Fruit fly (Drosophila melanogaster) whole organism, embryonic: ENCODE results near the gene dachs.

Source experiments
- ATbp ChIP-seq: fragments of 200-800 bp; sonication (Bioruptor generic); optimal IDR thresholded peaks from 2 replicates; lab custom pipeline; 2017; ENCODE audit warnings: missing biosample characterization, mild to moderate bottlenecking, missing genetic modification characterization, missing genetic modification reagents
- Asciz ChIP-seq: fragments of 200-800 bp; sonication (Bioruptor generic); optimal IDR thresholded peaks from 2 replicates; lab custom pipeline; 2017; ENCODE audit warnings: missing biosample characterization, mild to moderate bottlenecking, missing genetic modification characterization, missing genetic modification reagents
- BEAF-32 ChIP-seq: fragments of 200-800 bp; sonication (Bioruptor generic); optimal IDR thresholded peaks from 3 replicates; lab custom pipeline; 2017; ENCODE audit warnings: missing biosample characterization, missing genetic modification characterization, mild to moderate bottlenecking, moderate library complexity, missing genetic modification reagents
- CG12744 ChIP-seq: fragments of 200-800 bp; sonication (Bioruptor generic); optimal IDR thresholded peaks from 2 replicates; lab custom pipeline; 2016; ENCODE audit warnings: missing biosample characterization, missing genetic modification characterization
- CG14050 ChIP-seq: fragments of 200-800 bp; sonication (Bioruptor generic); IDR thresholded peaks from 3 replicates; pipeline ENCODE4 v1.3.6; 2022; ENCODE audit warnings: missing biosample characterization, missing genetic modification characterization
- CG14441 ChIP-seq: fragments of 200-800 bp; sonication (Bioruptor generic); IDR thresholded peaks from 2 replicates; pipeline ENCODE4 v1.3.6; 2022; ENCODE audit warnings: missing biosample characterization, missing genetic modification characterization
- CG14860 ChIP-seq: fragments of 200-800 bp; sonication (Bioruptor generic); IDR thresholded peaks from 3 replicates; pipeline ENCODE4 v1.3.6; 2022; ENCODE audit warnings: missing biosample characterization, missing genetic modification characterization; ENCODE audit not compliant: partially characterized antibody
- CG14965 ChIP-seq: fragments of 200-800 bp; sonication (Bioruptor generic); optimal IDR thresholded peaks from 2 replicates; lab custom pipeline; 2016; ENCODE audit warnings: missing biosample characterization, missing genetic modification characterization, borderline replicate concordance
- CG15514 ChIP-seq: fragments of 200-800 bp; sonication (Bioruptor generic); optimal IDR thresholded peaks from 3 replicates; lab custom pipeline; 2017; ENCODE audit warnings: missing biosample characterization, missing genetic modification characterization, mild to moderate bottlenecking, moderate library complexity, missing genetic modification reagents
- CG17912 ChIP-seq: fragments of 200-800 bp; sonication (Bioruptor generic); optimal IDR thresholded peaks from 2 replicates; lab custom pipeline; 2018; ENCODE audit warnings: missing biosample characterization, mild to moderate bottlenecking, missing genetic modification characterization
- CG18262 ChIP-seq: fragments of 200-800 bp; optimal IDR thresholded peaks from 3 replicates; lab custom pipeline; 2019; ENCODE audit warnings: missing biosample characterization, mild to moderate bottlenecking, missing genetic modification characterization, moderate library complexity
- CG18764 ChIP-seq: fragments of 200-800 bp; sonication (Bioruptor generic); optimal IDR thresholded peaks from 3 replicates; lab custom pipeline; 2016; ENCODE audit warnings: missing biosample characterization, missing genetic modification characterization
- CG2120 ChIP-seq: fragments of 200-800 bp; sonication (Bioruptor generic); optimal IDR thresholded peaks from 3 replicates; lab custom pipeline; 2016; ENCODE audit warnings: missing biosample characterization, missing genetic modification characterization
- CG31365 ChIP-seq: fragments of 200-800 bp; sonication (Bioruptor generic); optimal IDR thresholded peaks from 2 replicates; lab custom pipeline; 2018; ENCODE audit warnings: missing biosample characterization, mild to moderate bottlenecking, missing genetic modification characterization
- CG31388 ChIP-seq: fragments of 200-800 bp; sonication (Bioruptor generic); optimal IDR thresholded peaks from 2 replicates; lab custom pipeline; 2016; ENCODE audit warnings: missing biosample characterization, missing genetic modification characterization
- CG31441 ChIP-seq: fragments of 200-800 bp; sonication (Bioruptor generic); IDR thresholded peaks from 2 replicates; pipeline ENCODE4 v1.3.6; 2022; ENCODE audit warnings: missing biosample characterization, missing genetic modification characterization
- CG3163 ChIP-seq: fragments of 200-800 bp; sonication (Bioruptor generic); optimal IDR thresholded peaks from 3 replicates; lab custom pipeline; 2016; ENCODE audit warnings: missing biosample characterization, missing genetic modification characterization
- CG33557 ChIP-seq: fragments of 200-800 bp; sonication (Bioruptor generic); optimal IDR thresholded peaks from 2 replicates; lab custom pipeline; 2019; ENCODE audit warnings: missing biosample characterization, mild to moderate bottlenecking, missing genetic modification characterization, moderate library complexity
- CG3407 ChIP-seq: fragments of 200-800 bp; sonication (Bioruptor generic); optimal IDR thresholded peaks from 2 replicates; lab custom pipeline; 2018; ENCODE audit warnings: missing biosample characterization, mild to moderate bottlenecking, missing genetic modification characterization
- CG3847 ChIP-seq: fragments of 200-800 bp; sonication (Bioruptor generic); IDR thresholded peaks from 2 replicates; pipeline ENCODE4 v1.3.6; 2022; ENCODE audit warnings: missing biosample characterization, missing genetic modification characterization
- CG4360 ChIP-seq: fragments of 200-800 bp; sonication (Bioruptor generic); IDR thresholded peaks from 2 replicates; pipeline ENCODE4 v1.3.6; 2022; ENCODE audit warnings: missing biosample characterization, missing genetic modification characterization
- CG7786 ChIP-seq: fragments of 200-800 bp; sonication (Bioruptor generic); optimal IDR thresholded peaks from 2 replicates; lab custom pipeline; 2016; ENCODE audit warnings: missing biosample characterization, missing genetic modification characterization
- Chrac-16 ChIP-seq: fragments of 200-800 bp; sonication (Bioruptor generic); optimal IDR thresholded peaks from 3 replicates; lab custom pipeline; 2016; ENCODE audit warnings: missing biosample characterization, missing genetic modification characterization
- CrebB ChIP-seq: fragments of 200-800 bp; sonication (Bioruptor generic); optimal IDR thresholded peaks from 3 replicates; lab custom pipeline; 2018; ENCODE audit warnings: missing biosample characterization, mild to moderate bottlenecking, missing genetic modification characterization
- D19A ChIP-seq: fragments of 200-800 bp; optimal IDR thresholded peaks from 3 replicates; lab custom pipeline; 2019; ENCODE audit warnings: missing biosample characterization, mild to moderate bottlenecking, missing genetic modification characterization, moderate library complexity
- HHEX ChIP-seq: fragments of 200-800 bp; sonication (Bioruptor generic); optimal IDR thresholded peaks from 3 replicates; lab custom pipeline; 2017; ENCODE audit warnings: missing biosample characterization, mild to moderate bottlenecking, missing genetic modification characterization, missing genetic modification reagents
- Hr51 ChIP-seq, 2 experiments: fragments of 200-800 bp; sonication (Bioruptor generic); optimal IDR thresholded peaks; 2 replicates in 1 of 2; 3 replicates in 1 of 2; lab custom pipeline; 2016 to 2018; ENCODE audit warnings: missing biosample characterization in 2 of 2, missing genetic modification characterization in 2 of 2, mild to moderate bottlenecking in 1 of 2, moderate library complexity in 1 of 2
- Jarid2 ChIP-seq: fragments of 200-800 bp; sonication (Bioruptor generic); optimal IDR thresholded peaks from 3 replicates; lab custom pipeline; 2017; ENCODE audit warnings: mild to moderate bottlenecking, missing biosample characterization, missing genetic modification reagents, missing genetic modification characterization
- MESR4 ChIP-seq: fragments of 200-800 bp; sonication (Bioruptor generic); optimal IDR thresholded peaks from 2 replicates; lab custom pipeline; 2018; ENCODE audit warnings: missing biosample characterization, mild to moderate bottlenecking, missing genetic modification characterization, moderate library complexity
- NFAT ChIP-seq: fragments of 200-800 bp; sonication (Bioruptor generic); IDR thresholded peaks from 2 replicates; pipeline ENCODE4 v1.3.6; 2022; ENCODE audit warnings: missing biosample characterization, missing genetic modification characterization
- Sox100B ChIP-seq: fragments of 200-800 bp; sonication (Bioruptor generic); optimal IDR thresholded peaks from 3 replicates; lab custom pipeline; 2018; ENCODE audit warnings: missing biosample characterization, mild to moderate bottlenecking, missing genetic modification characterization
- Vsx1 ChIP-seq: fragments of 200-800 bp; sonication (Bioruptor generic); optimal IDR thresholded peaks from 2 replicates; lab custom pipeline; 2017; ENCODE audit warnings: missing biosample characterization, mild to moderate bottlenecking, missing genetic modification characterization, missing genetic modification reagents
- aop ChIP-seq: fragments of 200-800 bp; sonication (Bioruptor generic); IDR thresholded peaks from 2 replicates; pipeline ENCODE4 v1.3.6; 2022; ENCODE audit warnings: missing biosample characterization, missing genetic modification characterization
- ap ChIP-seq: fragments of 200-800 bp; sonication (Bioruptor generic); IDR thresholded peaks from 2 replicates; pipeline ENCODE4 v1.3.6; 2022; ENCODE audit warnings: missing biosample characterization, missing genetic modification characterization
- ash1 ChIP-seq: fragments of 200-800 bp; sonication (Bioruptor generic); optimal IDR thresholded peaks from 2 replicates; lab custom pipeline; 2018; ENCODE audit warnings: missing biosample characterization, mild to moderate bottlenecking, missing genetic modification characterization
- caup ChIP-seq: fragments of 200-800 bp; sonication (Bioruptor generic); optimal IDR thresholded peaks from 3 replicates; lab custom pipeline; 2017; ENCODE audit warnings: missing biosample characterization, mild to moderate bottlenecking, missing genetic modification characterization, moderate library complexity; ENCODE audit not compliant: severe bottlenecking
- cg ChIP-seq: fragments of 200-800 bp; sonication (Bioruptor generic); optimal IDR thresholded peaks from 3 replicates; lab custom pipeline; 2019; ENCODE audit warnings: missing biosample characterization, mild to moderate bottlenecking, missing genetic modification characterization, moderate library complexity
- chinmo ChIP-seq: fragments of 200-800 bp; sonication (Bioruptor generic); IDR thresholded peaks from 4 replicates; pipeline ENCODE4 v1.3.6; 2022; ENCODE audit warnings: missing biosample characterization, missing genetic modification characterization; ENCODE audit not compliant: partially characterized antibody
- cwo ChIP-seq: fragments of 200-800 bp; sonication (Bioruptor generic); optimal IDR thresholded peaks from 3 replicates; lab custom pipeline; 2017; ENCODE audit warnings: missing biosample characterization, missing genetic modification characterization, mild to moderate bottlenecking, moderate library complexity, missing genetic modification reagents
- disco-r ChIP-seq: fragments of 200-800 bp; sonication (Bioruptor generic); optimal IDR thresholded peaks from 2 replicates; lab custom pipeline; 2016; ENCODE audit warnings: missing biosample characterization, missing genetic modification characterization
- kah ChIP-seq: fragments of 200-800 bp; sonication (Bioruptor generic); optimal IDR thresholded peaks from 2 replicates; lab custom pipeline; 2018; ENCODE audit warnings: missing biosample characterization, mild to moderate bottlenecking, missing genetic modification characterization
- lbe ChIP-seq: fragments of 200-800 bp; sonication (Bioruptor generic); optimal IDR thresholded peaks from 2 replicates; lab custom pipeline; 2016; ENCODE audit warnings: missing biosample characterization, mild to moderate bottlenecking, missing genetic modification characterization
- lilli ChIP-seq: fragments of 200-800 bp; sonication (Bioruptor generic); optimal IDR thresholded peaks from 3 replicates; lab custom pipeline; 2016; ENCODE audit warnings: missing biosample characterization, missing genetic modification characterization
- pnt ChIP-seq: fragments of 200-800 bp; sonication (Bioruptor generic); optimal IDR thresholded peaks from 3 replicates; lab custom pipeline; 2016; ENCODE audit warnings: missing biosample characterization, missing genetic modification characterization
- psq ChIP-seq: fragments of 200-800 bp; sonication (Bioruptor generic); optimal IDR thresholded peaks from 2 replicates; lab custom pipeline; 2017; ENCODE audit warnings: missing biosample characterization, missing genetic modification characterization
- row ChIP-seq: fragments of 200-800 bp; sonication (Bioruptor generic); IDR thresholded peaks from 3 replicates; pipeline ENCODE4 v1.3.6; 2022; ENCODE audit warnings: missing biosample characterization, missing genetic modification characterization
- salm ChIP-seq: fragments of 200-800 bp; sonication (Bioruptor generic); optimal IDR thresholded peaks from 2 replicates; lab custom pipeline; 2018; ENCODE audit warnings: missing biosample characterization, mild to moderate bottlenecking, missing genetic modification characterization
- slp2 ChIP-seq: fragments of 200-800 bp; sonication (Bioruptor generic); optimal IDR thresholded peaks from 2 replicates; lab custom pipeline; 2016; ENCODE audit warnings: missing biosample characterization, missing genetic modification characterization
- zen2 ChIP-seq: fragments of 200-800 bp; sonication (Bioruptor generic); IDR thresholded peaks from 3 replicates; pipeline ENCODE4 v1.3.6; 2022; ENCODE audit warnings: missing biosample characterization, missing genetic modification characterization; ENCODE audit not compliant: partially characterized antibody

Gene dachs

DNA sequence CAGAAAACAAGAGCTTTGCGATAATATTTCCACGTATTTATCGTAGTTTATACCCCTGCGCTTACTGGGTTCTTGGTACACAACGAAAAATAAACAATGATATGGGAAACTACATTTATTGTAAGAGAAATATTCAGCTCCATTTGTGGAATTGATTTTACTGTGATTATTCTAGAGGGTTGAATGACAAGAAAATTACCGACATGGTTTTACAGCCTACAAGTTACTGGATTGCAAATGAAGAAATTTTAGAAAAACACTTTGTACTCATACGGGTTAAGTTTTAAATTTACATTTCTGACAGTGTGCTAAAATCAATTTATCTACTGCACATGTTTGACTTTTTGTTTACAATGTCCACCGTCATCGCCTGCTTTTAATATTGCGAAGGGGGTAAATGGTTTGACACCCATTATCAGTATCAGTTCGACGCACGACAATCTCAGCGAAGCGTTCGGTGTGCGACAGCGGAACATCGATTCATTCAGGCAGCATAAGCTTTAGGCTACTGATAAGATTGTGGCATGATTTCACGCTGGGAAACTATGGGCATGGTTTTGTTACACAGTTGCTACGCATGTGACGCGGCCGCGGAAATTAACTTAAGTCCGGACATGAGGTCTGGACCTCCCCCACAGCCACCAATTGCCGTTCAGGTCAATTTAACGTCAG lies 4.7 kb upstream of the dachs start (continued):
- TF ChIP-seq aop (GFP tag; lab: Robert Waterston, UW) (no peak), CG18764 (no peak), CG3407 (GFP tag; lab: Kevin White, UChicago) (peak; percentile 15), CG14441 (GFP tag; lab: Robert Waterston, UW) (no peak), chinmo (GFP tag; lab: Robert Waterston, UW) (peak; percentile 71; the same call in 1 of the 4 replicates), MESR4 (GFP tag; lab: Kevin White, UChicago) (no peak), cg (GFP tag; lab: Kevin White, UChicago) (no peak), disco-r (no peak), ATbp (GFP tag; lab: Kevin White, UChicago) (peak; percentile 26), NFAT (GFP tag; lab: Robert Waterston, UW) (no peak), CG31365 (no peak), CG3163 (GFP tag; lab: Kevin White, UChicago) (no peak), CrebB (tag; lab: Kevin White, UChicago) (no peak), Vsx1 (GFP tag; lab: Kevin White, UChicago) (peak; percentile 3), zen2 (no peak), CG17912 (no peak), BEAF-32 (GFP tag; lab: Kevin White, UChicago) (no peak), caup (peak; percentile 38), psq (GFP tag; lab: Kevin White, UChicago) (no peak), cwo (GFP tag; lab: Kevin White, UChicago) (peak; percentile 79), CG2120 (GFP tag; lab: Kevin White, UChicago) (peak; percentile 69), Hr51 (GFP tag; optimal IDR thresholded peaks at IDR 0.05; lab: Kevin White, UChicago) (peak in 1 of 2 experiments; percentile 18), Jarid2 (GFP tag; lab: Kevin White, UChicago) (peak; percentile 24), CG4360 (GFP tag; lab: Robert Waterston, UW) (no peak), ap (GFP tag; lab: Robert Waterston, UW) (no peak), D19A (tag; lab: Kevin White, UChicago) (no peak), Sox100B (GFP tag; lab: Kevin White, UChicago) (peak; percentile 4), row (GFP tag; lab: Robert Waterston, UW) (peak; percentile 62), CG14965 (no peak), lilli (peak; percentile 39), CG31441 (GFP tag; lab: Robert Waterston, UW) (peak; percentile 43), slp2 (GFP tag; lab: Kevin White, UChicago) (peak; percentile 18), salm (tag; lab: Kevin White, UChicago) (no peak), CG18262 (tag; lab: Kevin White, UChicago) (peak; percentile 41), pnt (no peak), ash1 (no peak), kah (GFP tag; lab: Kevin White, UChicago) (no peak), CG3847 (no peak), CG33557 (no peak), CG15514 (GFP tag; lab: Kevin White, UChicago) (peak; percentile 29), CG14050 (GFP tag; lab: Robert Waterston, UW) (no peak), HHEX (GFP tag; lab: Kevin White, UChicago) (no peak), Asciz (GFP tag; lab: Kevin White, UChicago) (no peak), Chrac-16 (no peak), CG7786 (GFP tag; lab: Kevin White, UChicago) (no peak), lbe (GFP tag; lab: Kevin White, UChicago) (no peak), CG12744 (GFP tag; lab: Kevin White, UChicago) (no peak), CG14860 (GFP tag; lab: Robert Waterston, UW) (no peak), CG31388 (GFP tag; lab: Kevin White, UChicago) (no peak)
